Worm (Caenorhabditis elegans): ENCODE data around the gene srz-29.

srz-29 gene

ce11 chrIV:13689302-13689880, 43.7 kb upstream of the srz-29 start, which contains the start of gene T23G4.2:
T23G4.2 (minus strand) TSS chrIV:13689556.
- TF ChIP-seq ztf-4 (tag; optimal IDR thresholded peaks at IDR 0.05) = no peak
- TF ChIP-seq ceh-9 (tag; optimal IDR thresholded peaks at IDR 0.05) = no peak
- TF ChIP-seq nhr-76 (tag; optimal IDR thresholded peaks at IDR 0.05) = no peak
- no peak for TF ChIP-seq hmg-11 (tag; optimal IDR thresholded peaks at IDR 0.05)
- TF ChIP-seq egl-5 (tag; optimal IDR thresholded peaks at IDR 0.05) = no peak
- no peak for TF ChIP-seq fkh-10 (GFP tag; optimal IDR thresholded peaks at IDR 0.05)
- no peak for TF ChIP-seq nhr-28 (tag; optimal IDR thresholded peaks at IDR 0.05)
- peak; percentile 15 for TF ChIP-seq ceh-28 (tag; optimal IDR thresholded peaks at IDR 0.05)
- TF ChIP-seq nfya-1 (tag; optimal IDR thresholded peaks at IDR 0.05; ENCODE audit: insufficient read depth) = no peak
- TF ChIP-seq fos-1 (tag; optimal IDR thresholded peaks at IDR 0.05) = no peak
- TF ChIP-seq unc-62 (GFP tag; optimal IDR thresholded peaks at IDR 0.05) = peak; percentile 76
- TF ChIP-seq ZK546.5 (tag; optimal IDR thresholded peaks at IDR 0.05) = no peak
- TF ChIP-seq jun-1 (tag; optimal IDR thresholded peaks at IDR 0.05) = no peak
- no peak for TF ChIP-seq aly-2 (tag; optimal IDR thresholded peaks at IDR 0.05)
- no peak for TF ChIP-seq elt-3 (tag; optimal IDR thresholded peaks at IDR 0.05)
- TF ChIP-seq eor-1 (tag; optimal IDR thresholded peaks at IDR 0.05) = no peak
- TF ChIP-seq elt-1 (tag; optimal IDR thresholded peaks at IDR 0.05) = no peak
- TF ChIP-seq lin-39 (tag; optimal IDR thresholded peaks at IDR 0.05) = peak; percentile 77

- TF ChIP-seq ceh-82 (tag; optimal IDR thresholded peaks at IDR 0.05) = no peak
- TF ChIP-seq hmg-11 (tag; optimal IDR thresholded peaks at IDR 0.05) = no peak
- TF ChIP-seq daf-12 (tag; optimal IDR thresholded peaks at IDR 0.05) = no peak
- TF ChIP-seq lin-39 (tag; optimal IDR thresholded peaks at IDR 0.05) = no peak
- TF ChIP-seq elt-2 (tag; optimal IDR thresholded peaks at IDR 0.05) = no peak
- TF ChIP-seq ztf-4 (tag; optimal IDR thresholded peaks at IDR 0.05) = no peak
- TF ChIP-seq egl-27 (tag; optimal IDR thresholded peaks at IDR 0.05) = no peak
- TF ChIP-seq ceh-16 (tag; optimal IDR thresholded peaks at IDR 0.05) = no peak
- no peak for TF ChIP-seq nhr-28 (tag; optimal IDR thresholded peaks at IDR 0.05)
- TF ChIP-seq unc-62 (GFP tag; optimal IDR thresholded peaks at IDR 0.05) = no peak
- no peak for TF ChIP-seq nhr-25 (tag; optimal IDR thresholded peaks at IDR 0.05)
Observed at ce11 chrIV:13687631-13688030, 41.9 kb upstream of the srz-29 start.

- no peak for TF ChIP-seq nhr-23 (tag; optimal IDR thresholded peaks at IDR 0.05)
- no peak for TF ChIP-seq ztf-11 (tag; optimal IDR thresholded peaks at IDR 0.05)
- TF ChIP-seq nhr-12 (tag; optimal IDR thresholded peaks at IDR 0.05) = no peak
- no peak for TF ChIP-seq lin-15B (tag; optimal IDR thresholded peaks at IDR 0.05)
- peak; percentile 32 for TF ChIP-seq R02D3.7 (tag; optimal IDR thresholded peaks at IDR 0.05)
Observed at ce11 chrIV:13686965-13687425, 41.3 kb upstream of the srz-29 start, which contains the start of gene nyn-1. nyn-1 (minus strand) TSS chrIV:13687015.

- TF ChIP-seq snpc-4 (tag; optimal IDR thresholded peaks at IDR 0.05) = no peak
- no peak for TF ChIP-seq sea-2 (GFP tag; optimal IDR thresholded peaks at IDR 0.05)
- no peak for TF ChIP-seq nfya-1 (tag; optimal IDR thresholded peaks at IDR 0.05; ENCODE audit: insufficient read depth)
- no peak for TF ChIP-seq egl-27 (tag; optimal IDR thresholded peaks at IDR 0.05)
- TF ChIP-seq nhr-76 (tag; optimal IDR thresholded peaks at IDR 0.05) = no peak
- TF ChIP-seq unc-39 (tag; optimal IDR thresholded peaks at IDR 0.05) = no peak
- TF ChIP-seq eor-1 (tag; optimal IDR thresholded peaks at IDR 0.05) = no peak
- TF ChIP-seq ZK546.5 (tag; optimal IDR thresholded peaks at IDR 0.05) = no peak
- no peak for TF ChIP-seq mdl-1 (tag; optimal IDR thresholded peaks at IDR 0.05)
- no peak for TF ChIP-seq elt-1 (tag; optimal IDR thresholded peaks at IDR 0.05)
- no peak for TF ChIP-seq skn-1 (tag; optimal IDR thresholded peaks at IDR 0.05)
- no peak for TF ChIP-seq jun-1 (tag; optimal IDR thresholded peaks at IDR 0.05)
- TF ChIP-seq aly-2 (tag; optimal IDR thresholded peaks at IDR 0.05) = no peak
- no peak for TF ChIP-seq nhr-67 (tag; optimal IDR thresholded peaks at IDR 0.05)
- no peak for TF ChIP-seq lin-39 (tag; optimal IDR thresholded peaks at IDR 0.05)
- TF ChIP-seq R02D3.7 (tag; optimal IDR thresholded peaks at IDR 0.05) = no peak
- TF ChIP-seq ceh-16 (tag; optimal IDR thresholded peaks at IDR 0.05) = no peak
Observed at ce11 chrIV:13684827-13685226, 39.1 kb upstream of the srz-29 start.

All from whole organism, L3 larva.